Worm (Caenorhabditis elegans) whole organism, L2 larva: ENCODE results near the gene scav-5.

Source experiments
- ama-1 ChIP-seq: fragments of 150-350 bp; optimal IDR thresholded peaks from 2 replicates; lab custom pipeline; 2018; ENCODE audit warnings: inconsistent platforms
- peb-1 ChIP-seq: fragments of 150-350 bp; optimal IDR thresholded peaks from 2 replicates; lab custom pipeline; 2014; ENCODE audit warnings: missing biosample characterization, missing genetic modification characterization
- snpc-4 ChIP-seq: fragments of 150-350 bp; optimal IDR thresholded peaks from 2 replicates; lab custom pipeline; 2014; ENCODE audit warnings: missing biosample characterization, missing genetic modification characterization
- unc-62 ChIP-seq: fragments of 150-350 bp; optimal IDR thresholded peaks from 2 replicates; lab custom pipeline; 2014; ENCODE audit warnings: missing biosample characterization, missing genetic modification reagents, missing genetic modification characterization

DNA sequence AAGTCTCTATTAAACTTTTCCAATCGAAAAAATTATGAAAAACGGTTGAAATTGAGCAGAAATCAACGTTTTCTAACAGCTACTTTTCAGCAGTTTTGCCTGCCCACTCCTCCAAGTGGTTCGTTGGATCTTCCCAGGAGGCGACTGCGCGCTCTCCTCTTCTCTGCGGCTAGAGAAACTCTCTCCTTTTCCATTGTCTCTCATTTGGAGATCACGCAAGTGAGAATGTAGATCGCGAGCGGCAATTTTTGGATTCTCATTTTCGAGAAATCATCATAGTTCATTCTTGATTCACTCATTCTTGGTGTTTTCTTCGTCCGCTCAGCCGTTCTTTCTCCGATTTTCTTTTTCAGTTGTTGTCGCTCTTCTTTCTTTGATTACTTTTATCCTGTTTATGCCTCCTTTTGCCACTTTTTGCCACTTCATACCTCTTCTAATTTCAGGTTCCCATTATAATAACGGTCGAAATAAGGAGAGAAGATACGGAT, 25.7 kb downstream of the scav-5 start, which contains the start of gene mrp-4:
- TF ChIP-seq unc-62 (no peak), snpc-4 (tag; lab: Kevin White, UChicago) (no peak), peb-1 (no peak), ama-1 (lab: Kevin White, UChicago) (no peak)
